Fruit fly (Drosophila melanogaster): Measurements from ENCODE around the gene PVRAP.

Gene PVRAP

DNA sequence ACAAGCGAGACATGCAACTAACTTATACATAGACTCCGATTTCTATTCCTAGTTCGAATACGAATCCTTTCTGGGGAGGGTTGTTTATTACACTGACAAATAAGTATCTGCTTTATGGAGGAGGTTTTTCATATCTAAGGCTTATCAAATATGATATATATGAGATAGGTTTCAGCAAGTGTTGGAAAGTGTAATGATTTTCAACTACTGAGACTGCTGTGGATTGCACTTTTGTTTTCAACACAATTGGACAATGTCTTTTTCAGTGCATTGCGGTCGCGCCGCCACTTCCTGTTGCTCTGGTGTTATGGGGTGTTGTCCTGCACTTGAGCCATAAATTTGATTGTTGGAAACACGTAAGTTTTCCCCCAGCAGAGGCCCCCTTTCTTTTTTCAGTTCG lies 9.4 kb upstream of the PVRAP start (continued):
- TF ChIP-seq Mrtf (GFP tag; IDR thresholded peaks at IDR 0.05) (no peak), CG6813 (GFP tag; optimal IDR thresholded peaks at IDR 0.05) (peak; percentile 6), Trl (optimal IDR thresholded peaks at IDR 0.05) (no peak), Trl (GFP tag; optimal IDR thresholded peaks at IDR 0.05) (peak; percentile 7), CG18619 (GFP tag; optimal IDR thresholded peaks at IDR 0.05) (peak; percentile 16), salm (tag; optimal IDR thresholded peaks at IDR 0.05) (no peak), ato (GFP tag; IDR thresholded peaks at IDR 0.05; ENCODE audit: partially characterized antibody) (no peak), sens (GFP tag) (peak; percentile 97), CG1602 (GFP tag; optimal IDR thresholded peaks at IDR 0.05) (peak; percentile 37), CG30403 (GFP tag; optimal IDR thresholded peaks at IDR 0.05) (peak; percentile 38), slp2 (GFP tag; optimal IDR thresholded peaks at IDR 0.05) (peak; percentile 15), bcd (GFP tag; optimal IDR thresholded peaks at IDR 0.05) (peak; percentile 22), Bteb2 (GFP tag; optimal IDR thresholded peaks at IDR 0.05) (no peak), CG30431 (GFP tag; optimal IDR thresholded peaks at IDR 0.05) (peak; percentile 49), CG15073 (GFP tag; optimal IDR thresholded peaks at IDR 0.05) (no peak), chn (GFP tag; optimal IDR thresholded peaks at IDR 0.05) (peak; percentile 51), CG12071 (GFP tag; optimal IDR thresholded peaks at IDR 0.05) (no peak), sim (GFP tag; IDR thresholded peaks at IDR 0.05) (no peak), CG6272 (GFP tag; IDR thresholded peaks at IDR 0.05) (no peak), org-1 (GFP tag; optimal IDR thresholded peaks at IDR 0.05) (peak; percentile 14), CG2116 (GFP tag; optimal IDR thresholded peaks at IDR 0.05) (peak; percentile 7), fd102C (GFP tag; optimal IDR thresholded peaks at IDR 0.05) (peak; percentile 11), nerfin-2 (GFP tag; IDR thresholded peaks at IDR 0.05; ENCODE audit: partially characterized antibody) (no peak), pita (GFP tag; optimal IDR thresholded peaks at IDR 0.05) (no peak), eve (GFP tag; optimal IDR thresholded peaks at IDR 0.05) (peak in 1 of 2 experiments; percentile 55), trem (tag; optimal IDR thresholded peaks at IDR 0.05) (peak; percentile 59), CG4820 (GFP tag; optimal IDR thresholded peaks at IDR 0.05) (peak; percentile 32), sqz (GFP tag; optimal IDR thresholded peaks at IDR 0.05) (peak; percentile 32), ro (GFP tag; IDR thresholded peaks at IDR 0.05) (no peak), bbx (GFP tag; IDR thresholded peaks at IDR 0.05; ENCODE audit: partially characterized antibody) (no peak), lilli (GFP tag; optimal IDR thresholded peaks at IDR 0.05) (peak; percentile 26), phol (tag; optimal IDR thresholded peaks at IDR 0.05) (peak; percentile 63), CG10959 (GFP tag; IDR thresholded peaks at IDR 0.05) (peak; percentile 75), nmo (GFP tag; optimal IDR thresholded peaks at IDR 0.05) (peak; percentile 59), CG8478 (optimal IDR thresholded peaks at IDR 0.05) (no peak), Spps (tag; optimal IDR thresholded peaks at IDR 0.05) (peak; percentile 62), emc (GFP tag; optimal IDR thresholded peaks at IDR 0.05) (no peak), stwl (tag; optimal IDR thresholded peaks at IDR 0.05) (peak; percentile 3), dm (GFP tag; optimal IDR thresholded peaks at IDR 0.05) (no peak), zen (tag; optimal IDR thresholded peaks at IDR 0.05) (peak; percentile 47), CG15696 (tag; optimal IDR thresholded peaks at IDR 0.05) (peak; percentile 85), insv (GFP tag; optimal IDR thresholded peaks at IDR 0.05) (no peak), sens-2 (GFP tag; IDR thresholded peaks at IDR 0.05) (0 out of 2 replicates have a peak, but pooled peaks have one; percentile 21), row (GFP tag; IDR thresholded peaks at IDR 0.05) (peak; percentile 67), Camta (GFP tag; optimal IDR thresholded peaks at IDR 0.05) (peak; percentile 55), luna (GFP tag; optimal IDR thresholded peaks at IDR 0.05) (no peak), CG1792 (GFP tag; optimal IDR thresholded peaks at IDR 0.05) (no peak), CG15514 (GFP tag; optimal IDR thresholded peaks at IDR 0.05) (no peak), vvl (GFP tag; IDR thresholded peaks at IDR 0.05) (peak; percentile 52), CG8388 (GFP tag; optimal IDR thresholded peaks at IDR 0.05) (peak; percentile 53), CG11504 (tag; optimal IDR thresholded peaks at IDR 0.05) (peak; percentile 61), D (optimal IDR thresholded peaks at IDR 0.05) (no peak), D (GFP tag; optimal IDR thresholded peaks at IDR 0.05) (peak; percentile 74)

Measured in whole organism, embryonic.